Worm (Caenorhabditis elegans): Measurements from ENCODE around the gene F29A7.3.

The F29A7.3 gene

ce11 chrII:2717335-2717734 is 35.8 kb upstream of the F29A7.3 start, which contains the start of gene T05A8.3:
Gene T05A8.3, minus strand, starts transcription at chrII:2717435.
- TF ChIP-seq snpc-4 (tag; optimal IDR thresholded peaks at IDR 0.05) (no peak), nhr-11 (tag; optimal IDR thresholded peaks at IDR 0.05) (no peak), set-16 (GFP tag; IDR thresholded peaks at IDR 0.05) (0 out of 2 replicates have a peak, but pooled peaks have one; percentile 1), daf-16 (GFP tag; optimal IDR thresholded peaks at IDR 0.05) (no peak), daf-16 (tag; optimal IDR thresholded peaks at IDR 0.05) (no peak), gei-8 (GFP tag; optimal IDR thresholded peaks at IDR 0.05) (no peak), hlh-11 (tag; optimal IDR thresholded peaks at IDR 0.05) (no peak), vab-7 (GFP tag; IDR thresholded peaks at IDR 0.05) (no peak), dmd-6 (GFP tag; IDR thresholded peaks at IDR 0.05) (no peak), aha-1 (tag) (peak; percentile 12), R02D3.7 (tag; optimal IDR thresholded peaks at IDR 0.05) (no peak), ctbp-1 (GFP tag; IDR thresholded peaks at IDR 0.05) (no peak), lsy-2 (tag; optimal IDR thresholded peaks at IDR 0.05) (no peak), sdz-12 (GFP tag; optimal IDR thresholded peaks at IDR 0.05) (no peak)

- TF ChIP-seq ceh-32 (tag; optimal IDR thresholded peaks at IDR 0.05; ENCODE audit: poor library complexity) (no peak), dve-1 (tag; optimal IDR thresholded peaks at IDR 0.05; ENCODE audit: insufficient read depth) (no peak), unc-62 (GFP tag; optimal IDR thresholded peaks at IDR 0.05 in 1 of 2) (peak in 1 of 2 experiments; percentile 28), unc-62 (tag; optimal IDR thresholded peaks at IDR 0.05) (no peak), mxl-3 (GFP tag; optimal IDR thresholded peaks at IDR 0.05) (no peak), daf-8 (GFP tag; IDR thresholded peaks at IDR 0.05) (no peak), F49E8.2 (tag; optimal IDR thresholded peaks at IDR 0.05; ENCODE audit: borderline replicate concordance) (no peak), set-16 (GFP tag; IDR thresholded peaks at IDR 0.05) (peak; percentile 87), mep-1 (tag; optimal IDR thresholded peaks at IDR 0.05) (no peak), snpc-1.2 (GFP tag; IDR thresholded peaks at IDR 0.05) (0 out of 2 replicates have a peak, but pooled peaks have one; percentile 22)
Measured at ce11 chrII:2719212-2719611, 33.9 kb upstream of the F29A7.3 start.

ce11 chrII:2721992-2722391 is 31.1 kb upstream of the F29A7.3 start:
- no peak for TF ChIP-seq spr-1 (tag; optimal IDR thresholded peaks at IDR 0.05)
- no peak for TF ChIP-seq nhr-111 (GFP tag; optimal IDR thresholded peaks at IDR 0.05)
- no peak for TF ChIP-seq ztf-11 (tag; optimal IDR thresholded peaks at IDR 0.05)
- TF ChIP-seq nhr-6 (tag; optimal IDR thresholded peaks at IDR 0.05), result no peak
- TF ChIP-seq nhr-25 (tag; optimal IDR thresholded peaks at IDR 0.05; ENCODE audit: borderline replicate concordance, insufficient read depth), result no peak
- no peak for TF ChIP-seq hlh-11 (tag; optimal IDR thresholded peaks at IDR 0.05)
- no peak for TF ChIP-seq ama-1 (optimal IDR thresholded peaks at IDR 0.05)
- TF ChIP-seq F37D6.2 (tag; optimal IDR thresholded peaks at IDR 0.05), result no peak
- no peak for TF ChIP-seq ceh-32 (tag; optimal IDR thresholded peaks at IDR 0.05; ENCODE audit: poor library complexity)
- no peak for TF ChIP-seq daf-12 (tag; optimal IDR thresholded peaks at IDR 0.05)
- no peak for TF ChIP-seq ztf-7 (tag; optimal IDR thresholded peaks at IDR 0.05)
- no peak for TF ChIP-seq spr-3 (GFP tag; optimal IDR thresholded peaks at IDR 0.05)
- TF ChIP-seq lsy-2 (tag; optimal IDR thresholded peaks at IDR 0.05), result no peak
- TF ChIP-seq F49E8.2 (tag; optimal IDR thresholded peaks at IDR 0.05; ENCODE audit: borderline replicate concordance), result no peak
- TF ChIP-seq fos-1 (tag; optimal IDR thresholded peaks at IDR 0.05), result no peak
- TF ChIP-seq daf-16 (GFP tag; optimal IDR thresholded peaks at IDR 0.05), result no peak
- no peak for TF ChIP-seq daf-16 (tag; optimal IDR thresholded peaks at IDR 0.05)
- TF ChIP-seq lin-15B (tag; optimal IDR thresholded peaks at IDR 0.05), result no peak
- TF ChIP-seq unc-62 (GFP tag; optimal IDR thresholded peaks at IDR 0.05 in 1 of 2), result no peak
- TF ChIP-seq unc-62 (tag; optimal IDR thresholded peaks at IDR 0.05), result no peak
- no peak for TF ChIP-seq D1046.2 (GFP tag; IDR thresholded peaks at IDR 0.05)
- TF ChIP-seq lin-38 (GFP tag; IDR thresholded peaks at IDR 0.05), result no peak

- TF ChIP-seq set-16 (GFP tag; IDR thresholded peaks at IDR 0.05), result 0 out of 2 replicates have a peak, but pooled peaks have one; percentile 2
- no peak for TF ChIP-seq aha-1 (tag)
Measured at ce11 chrII:2725561-2725960, 27.5 kb upstream of the F29A7.3 start, which contains the start of the genes T05A8.11 and nep-2. Gene T05A8.11, minus strand, starts transcription at chrII:2725661. Gene nep-2, minus strand, starts transcription at chrII:2725752.

Measured in whole organism, L4 larva.